Fruit fly (Drosophila melanogaster) S2 (cell line): ENCODE results near the gene tefu.

Experiments used
- CG8478 ChIP-seq: fragments of >200 bp; optimal IDR thresholded peaks from 2 replicates; lab custom pipeline; 2018
- CTCF ChIP-seq, 2 experiments: fragments of >200 bp; optimal IDR thresholded peaks; 2 replicates each; lab custom pipeline; 2018

DNA sequence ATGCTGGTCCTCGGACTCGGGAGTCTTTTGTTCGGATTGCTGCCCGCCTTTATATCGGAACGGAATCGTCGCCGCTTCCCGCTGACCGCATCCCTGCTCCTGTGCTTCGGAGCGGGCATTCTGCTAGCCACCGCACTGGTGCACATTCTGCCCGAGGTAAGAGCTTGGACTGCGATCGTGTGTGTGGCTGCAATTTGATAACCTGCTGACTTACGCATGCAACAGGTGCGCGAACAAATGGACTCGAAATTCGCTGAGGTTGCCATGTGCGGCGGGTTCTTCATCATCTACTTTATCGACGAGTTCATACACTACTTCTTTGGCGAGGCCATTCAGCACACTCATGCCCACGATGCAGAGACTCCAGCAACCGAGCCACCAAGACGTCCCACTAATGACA, 26.8 kb upstream of the tefu start:
- TF ChIP-seq CTCF (optimal IDR thresholded peaks at IDR 0.05; lab: Kevin White, UChicago) (no peak), CG8478 (lab: Kevin White, UChicago) (no peak)
